Fruit fly (Drosophila melanogaster): ENCODE measurements around the gene CG7246.

CG7246 gene

DNA sequence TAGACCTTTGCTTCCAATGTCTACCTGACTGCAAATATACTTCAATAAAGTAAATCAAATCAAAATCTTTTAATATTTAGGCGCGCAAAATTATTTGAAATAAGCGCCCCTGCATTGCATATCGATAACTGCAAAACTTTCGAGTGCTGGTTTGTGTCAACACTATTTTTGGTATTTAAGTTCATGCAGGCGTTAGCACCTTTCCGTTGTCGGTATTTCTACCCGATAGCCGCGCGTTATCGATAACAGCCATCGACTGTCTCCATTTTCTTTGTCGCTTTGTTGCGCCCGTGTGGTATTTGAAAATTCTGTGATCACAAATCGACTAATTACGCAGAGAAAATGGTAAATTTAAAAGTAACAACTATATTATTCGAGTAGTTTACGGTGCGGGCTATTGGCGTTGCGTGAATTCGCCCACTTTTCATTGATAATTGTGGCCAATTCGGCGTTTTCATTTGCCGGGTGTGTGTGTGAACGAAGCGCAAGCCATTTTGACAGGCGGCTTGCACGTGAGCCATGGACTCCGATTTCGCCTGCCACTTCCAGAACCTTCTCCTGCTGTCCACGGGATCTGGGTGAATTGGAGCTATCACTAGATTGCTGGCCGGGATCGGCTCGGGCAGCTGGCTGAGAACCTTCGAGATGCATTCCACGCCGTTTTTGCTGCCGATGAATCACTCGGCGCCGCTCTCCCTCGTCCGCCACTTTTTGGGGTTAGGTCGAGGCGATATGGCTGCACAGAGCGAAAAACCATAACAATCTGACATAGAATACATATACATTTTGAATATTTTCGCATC lies 8.6 kb upstream of the CG7246 start, which contains the start of gene CCT2 (continued):
- TF ChIP-seq Drgx (GFP tag; IDR thresholded peaks at IDR 0.05) (no peak; the same call in 1 of the 2 replicates), gcm2 (GFP tag; optimal IDR thresholded peaks at IDR 0.05) (no peak), her (GFP tag; optimal IDR thresholded peaks at IDR 0.05) (no peak), CG7987 (GFP tag; optimal IDR thresholded peaks at IDR 0.05) (no peak), bbx (GFP tag; IDR thresholded peaks at IDR 0.05; ENCODE audit: partially characterized antibody) (peak; percentile 71), Kr (GFP tag; optimal IDR thresholded peaks at IDR 0.05) (no peak), NC2α (GFP tag; optimal IDR thresholded peaks at IDR 0.05) (no peak), Usf (GFP tag; optimal IDR thresholded peaks at IDR 0.05) (no peak), Fer1 (GFP tag; optimal IDR thresholded peaks at IDR 0.05) (peak; percentile 5), Awh (GFP tag; IDR thresholded peaks at IDR 0.05) (no peak), ranshi (GFP tag; IDR thresholded peaks at IDR 0.05) (no peak), Adf1 (GFP tag; IDR thresholded peaks at IDR 0.05) (no peak), tup (GFP tag; optimal IDR thresholded peaks at IDR 0.05) (no peak), CG13624 (GFP tag; optimal IDR thresholded peaks at IDR 0.05) (no peak), stc (GFP tag; IDR thresholded peaks at IDR 0.05) (no peak), CG10565 (GFP tag; optimal IDR thresholded peaks at IDR 0.05) (no peak), Fer3 (tag; optimal IDR thresholded peaks at IDR 0.05) (no peak), NK7.1 (GFP tag; optimal IDR thresholded peaks at IDR 0.05) (no peak), cato (GFP tag; optimal IDR thresholded peaks at IDR 0.05; ENCODE audit: borderline replicate concordance) (no peak), TFAM (GFP tag; optimal IDR thresholded peaks at IDR 0.05) (no peak), CG31365 (tag; optimal IDR thresholded peaks at IDR 0.05) (no peak), Nf-YC (tag; optimal IDR thresholded peaks at IDR 0.05) (no peak), bsh (GFP tag; optimal IDR thresholded peaks at IDR 0.05) (no peak), repo (GFP tag; optimal IDR thresholded peaks at IDR 0.05) (no peak), Side (GFP tag; optimal IDR thresholded peaks at IDR 0.05) (no peak), CG6683 (GFP tag; optimal IDR thresholded peaks at IDR 0.05) (no peak), CG9932 (GFP tag; IDR thresholded peaks at IDR 0.05) (no peak), ssp (GFP tag; IDR thresholded peaks at IDR 0.05) (no peak), sug (tag; optimal IDR thresholded peaks at IDR 0.05) (peak; percentile 36), Poxn (GFP tag; IDR thresholded peaks at IDR 0.05) (no peak), Oli (tag; optimal IDR thresholded peaks at IDR 0.05) (no peak), CHES-1-like (GFP tag; optimal IDR thresholded peaks at IDR 0.05) (no peak), zen (tag; optimal IDR thresholded peaks at IDR 0.05) (peak; percentile 5), CG18476 (GFP tag; optimal IDR thresholded peaks at IDR 0.05) (no peak), CG4854 (GFP tag; optimal IDR thresholded peaks at IDR 0.05) (no peak), CG14860 (GFP tag; IDR thresholded peaks at IDR 0.05; ENCODE audit: partially characterized antibody) (peak; percentile 65; the same call in 2 of the 3 replicates), Scr (GFP tag; IDR thresholded peaks at IDR 0.05; ENCODE audit: partially characterized antibody) (peak; percentile 58), CG12659 (GFP tag; optimal IDR thresholded peaks at IDR 0.05) (peak; percentile 8), Hr39 (optimal IDR thresholded peaks at IDR 0.05) (no peak), Dll (GFP tag; IDR thresholded peaks at IDR 0.05; ENCODE audit: partially characterized antibody) (peak; percentile 67), sr (GFP tag; IDR thresholded peaks at IDR 0.05) (no peak), Hr78 (GFP tag; optimal IDR thresholded peaks at IDR 0.05) (no peak), btn (GFP tag; optimal IDR thresholded peaks at IDR 0.05) (no peak), scrt (GFP tag; optimal IDR thresholded peaks at IDR 0.05) (no peak), sens-2 (GFP tag; IDR thresholded peaks at IDR 0.05) (no peak), grau (tag; optimal IDR thresholded peaks at IDR 0.05) (no peak), CG32532 (GFP tag; IDR thresholded peaks at IDR 0.05) (no peak), pzg (GFP tag; optimal IDR thresholded peaks at IDR 0.05) (peak; percentile 94), CG16815 (GFP tag; optimal IDR thresholded peaks at IDR 0.05) (no peak), CG11398 (GFP tag; optimal IDR thresholded peaks at IDR 0.05) (no peak)
